Fruit fly (Drosophila melanogaster) whole organism, prepupa: ENCODE results near the gene Pex3.
A peak's percentile ranks its signal among the peaks of the same experiment; 100 is the strongest.

Experiments used
- CG10631 ChIP-seq: fragments of 200-800 bp; sonication (Bioruptor generic); optimal IDR thresholded peaks from 2 replicates; lab custom pipeline; 2016; ENCODE audit warnings: missing biosample characterization, missing genetic modification characterization
- CG11762 ChIP-seq: fragments of 200-800 bp; sonication (Bioruptor generic); optimal IDR thresholded peaks from 3 replicates; lab custom pipeline; 2016; ENCODE audit warnings: missing biosample characterization, missing genetic modification characterization; ENCODE audit not compliant: insufficient read depth
- CG11902 ChIP-seq: fragments of 200-800 bp; sonication (Bioruptor generic); optimal IDR thresholded peaks from 3 replicates; lab custom pipeline; 2016; ENCODE audit warnings: missing biosample characterization, missing genetic modification characterization
- CG15336 ChIP-seq: fragments of 200-800 bp; sonication (Bioruptor generic); IDR thresholded peaks from 2 replicates; pipeline ENCODE4 v1.3.6; 2022; ENCODE audit warnings: missing biosample characterization, missing genetic modification characterization
- CG16779 ChIP-seq: fragments of 200-800 bp; sonication (Bioruptor generic); optimal IDR thresholded peaks from 3 replicates; lab custom pipeline; 2017; ENCODE audit warnings: missing biosample characterization, mild to moderate bottlenecking, missing genetic modification characterization
- CG3032 ChIP-seq: fragments of 200-800 bp; optimal IDR thresholded peaks from 2 replicates; lab custom pipeline; 2019; ENCODE audit warnings: missing biosample characterization, mild to moderate bottlenecking, missing genetic modification characterization, moderate library complexity
- CG31627 ChIP-seq: fragments of 200-800 bp; sonication (Bioruptor generic); optimal IDR thresholded peaks from 3 replicates; lab custom pipeline; 2016; ENCODE audit warnings: missing biosample characterization, missing genetic modification characterization
- CG32006 ChIP-seq: fragments of 200-800 bp; sonication (Bioruptor generic); optimal IDR thresholded peaks from 3 replicates; lab custom pipeline; 2017; ENCODE audit warnings: missing biosample characterization, mild to moderate bottlenecking, missing genetic modification characterization
- CG34406 ChIP-seq: fragments of 200-800 bp; sonication (Bioruptor generic); optimal IDR thresholded peaks from 3 replicates; lab custom pipeline; 2016; ENCODE audit warnings: missing biosample characterization, missing genetic modification characterization
- CG3919 ChIP-seq: fragments of 200-800 bp; sonication (Bioruptor generic); optimal IDR thresholded peaks from 3 replicates; lab custom pipeline; 2016; ENCODE audit warnings: missing biosample characterization, missing genetic modification characterization
- CG6163 ChIP-seq: fragments of 200-800 bp; sonication (Bioruptor generic); IDR thresholded peaks from 3 replicates; pipeline ENCODE4 v1.3.6; 2022; ENCODE audit warnings: missing biosample characterization, missing genetic modification characterization
- CG6276 ChIP-seq: fragments of 200-800 bp; sonication (Bioruptor generic); optimal IDR thresholded peaks from 2 replicates; lab custom pipeline; 2017; ENCODE audit warnings: missing biosample characterization, mild to moderate bottlenecking, missing genetic modification characterization
- CG6792 ChIP-seq: fragments of 200-800 bp; sonication (Bioruptor generic); optimal IDR thresholded peaks from 3 replicates; lab custom pipeline; 2016; ENCODE audit warnings: missing biosample characterization, missing genetic modification characterization
- CG6808 ChIP-seq: fragments of 200-800 bp; sonication (Bioruptor generic); optimal IDR thresholded peaks from 3 replicates; lab custom pipeline; 2017; ENCODE audit warnings: missing biosample characterization, missing genetic modification characterization, mild to moderate bottlenecking, moderate library complexity, missing genetic modification reagents
- CG6854 ChIP-seq: fragments of 200-800 bp; sonication (Bioruptor generic); optimal IDR thresholded peaks from 2 replicates; lab custom pipeline; 2017; ENCODE audit warnings: missing biosample characterization, mild to moderate bottlenecking, missing genetic modification characterization
- CG7368 ChIP-seq: fragments of 200-800 bp; sonication (Bioruptor generic); optimal IDR thresholded peaks from 3 replicates; lab custom pipeline; 2016; ENCODE audit warnings: missing biosample characterization, missing genetic modification characterization
- CG8319 ChIP-seq: fragments of 200-800 bp; sonication (Bioruptor generic); optimal IDR thresholded peaks from 3 replicates; lab custom pipeline; 2016; ENCODE audit warnings: missing biosample characterization, missing genetic modification characterization
- CG8632 ChIP-seq: fragments of 200-800 bp; sonication (Bioruptor generic); optimal IDR thresholded peaks from 3 replicates; lab custom pipeline; 2016; ENCODE audit warnings: missing biosample characterization, missing genetic modification characterization
- Eip75B ChIP-seq: fragments of 200-800 bp; sonication (Bioruptor generic); optimal IDR thresholded peaks from 3 replicates; lab custom pipeline; 2016; ENCODE audit warnings: missing biosample characterization, missing genetic modification characterization
- Eip78C ChIP-seq: fragments of 200-800 bp; sonication (Bioruptor generic); peaks from one replicate; lab custom pipeline; 2016; ENCODE audit warnings: missing biosample characterization, missing genetic modification characterization
- Ets21C ChIP-seq: fragments of 200-800 bp; sonication (Bioruptor generic); optimal IDR thresholded peaks from 3 replicates; lab custom pipeline; 2016; ENCODE audit warnings: missing biosample characterization, missing genetic modification characterization
- Ets96B ChIP-seq: fragments of 200-800 bp; optimal IDR thresholded peaks from 2 replicates; lab custom pipeline; 2019; ENCODE audit warnings: missing biosample characterization, mild to moderate bottlenecking, missing genetic modification characterization, moderate library complexity
- Gug ChIP-seq: fragments of 200-800 bp; sonication (Bioruptor generic); IDR thresholded peaks from 2 replicates; pipeline ENCODE4 v1.3.6; 2022; ENCODE audit warnings: missing biosample characterization, missing genetic modification characterization
- Hr38 ChIP-seq: sonication (Bioruptor generic); optimal IDR thresholded peaks from 2 replicates; lab custom pipeline; 2016; ENCODE audit warnings: missing biosample characterization, missing genetic modification characterization
- Hr39 ChIP-seq: fragments of 200-800 bp; sonication (Bioruptor generic); optimal IDR thresholded peaks from 2 replicates; lab custom pipeline; 2016; ENCODE audit warnings: missing biosample characterization, missing genetic modification characterization
- Met ChIP-seq: fragments of 200-800 bp; sonication (Bioruptor generic); optimal IDR thresholded peaks from 3 replicates; lab custom pipeline; 2016; ENCODE audit warnings: missing biosample characterization, missing genetic modification characterization
- OdsH ChIP-seq: fragments of 200-800 bp; sonication (Bioruptor generic); optimal IDR thresholded peaks from 3 replicates; lab custom pipeline; 2016; ENCODE audit warnings: missing biosample characterization, missing genetic modification characterization
- Smox ChIP-seq: fragments of 200-800 bp; sonication (Bioruptor generic); optimal IDR thresholded peaks from 3 replicates; lab custom pipeline; 2016; ENCODE audit warnings: missing biosample characterization, missing genetic modification characterization
- Sox102F ChIP-seq: fragments of 200-800 bp; sonication (Bioruptor generic); optimal IDR thresholded peaks from 2 replicates; lab custom pipeline; 2016; ENCODE audit warnings: missing biosample characterization, mild to moderate bottlenecking, missing genetic modification characterization
- achi ChIP-seq: fragments of 200-800 bp; sonication (Bioruptor generic); optimal IDR thresholded peaks from 3 replicates; lab custom pipeline; 2016; ENCODE audit warnings: missing biosample characterization, missing genetic modification characterization
- acj6 ChIP-seq: fragments of 200-800 bp; sonication (Bioruptor generic); optimal IDR thresholded peaks from 3 replicates; lab custom pipeline; 2016; ENCODE audit warnings: missing biosample characterization, missing genetic modification characterization
- cyc ChIP-seq: fragments of 200-800 bp; sonication (Bioruptor generic); optimal IDR thresholded peaks from 3 replicates; lab custom pipeline; 2016; ENCODE audit warnings: missing biosample characterization, missing genetic modification characterization
- dac ChIP-seq: fragments of 200-800 bp; sonication (Bioruptor generic); optimal IDR thresholded peaks from 2 replicates; lab custom pipeline; 2017; ENCODE audit warnings: missing biosample characterization, mild to moderate bottlenecking, missing genetic modification characterization
- dsx ChIP-seq: fragments of 200-800 bp; optimal IDR thresholded peaks from 3 replicates; lab custom pipeline; 2019; ENCODE audit warnings: missing biosample characterization, mild to moderate bottlenecking, missing genetic modification characterization, moderate library complexity; ENCODE audit not compliant: poor library complexity, severe bottlenecking
- eg ChIP-seq: fragments of 200-800 bp; sonication (Bioruptor generic); IDR thresholded peaks from 3 replicates; pipeline ENCODE4 v1.3.6; 2022; ENCODE audit warnings: missing biosample characterization, missing genetic modification characterization
- esn ChIP-seq: fragments of 200-800 bp; sonication (Bioruptor generic); optimal IDR thresholded peaks from 2 replicates; lab custom pipeline; 2016; ENCODE audit warnings: missing biosample characterization, mild to moderate bottlenecking, missing genetic modification characterization, moderate library complexity
- fd59A ChIP-seq: fragments of 200-800 bp; sonication (Bioruptor generic); optimal IDR thresholded peaks from 2 replicates; lab custom pipeline; 2017; ENCODE audit warnings: missing biosample characterization, mild to moderate bottlenecking, missing genetic modification characterization, missing genetic modification reagents
- fkh ChIP-seq: fragments of 200-800 bp; sonication (Bioruptor generic); optimal IDR thresholded peaks from 3 replicates; lab custom pipeline; 2017; ENCODE audit warnings: missing biosample characterization, mild to moderate bottlenecking, missing genetic modification characterization, moderate library complexity
- lz ChIP-seq: fragments of 200-800 bp; sonication (Bioruptor generic); optimal IDR thresholded peaks from 3 replicates; lab custom pipeline; 2016; ENCODE audit warnings: missing biosample characterization, missing genetic modification characterization
- net ChIP-seq: fragments of 200-800 bp; sonication (Bioruptor generic); optimal IDR thresholded peaks from 3 replicates; lab custom pipeline; 2016; ENCODE audit warnings: missing biosample characterization, missing genetic modification characterization
- pdm3 ChIP-seq: fragments of 200-800 bp; sonication (Bioruptor generic); optimal IDR thresholded peaks from 3 replicates; lab custom pipeline; 2016; ENCODE audit warnings: missing biosample characterization, missing genetic modification characterization
- salr ChIP-seq, 2 experiments: fragments of 200-800 bp; sonication (Bioruptor generic); optimal IDR thresholded peaks; 3 replicates each; lab custom pipeline; 2016 to 2018; ENCODE audit warnings: missing biosample characterization in 2 of 2, missing genetic modification characterization in 2 of 2, mild to moderate bottlenecking in 1 of 2
- svp ChIP-seq: fragments of 200-800 bp; sonication (Bioruptor generic); peaks from one replicate; lab custom pipeline; 2016; ENCODE audit warnings: missing biosample characterization, missing genetic modification characterization
- topi ChIP-seq: fragments of 200-800 bp; sonication (Bioruptor generic); optimal IDR thresholded peaks from 3 replicates; lab custom pipeline; 2016; ENCODE audit warnings: missing biosample characterization, missing genetic modification characterization
- vri ChIP-seq: fragments of 200-800 bp; sonication (Bioruptor generic); optimal IDR thresholded peaks from 3 replicates; lab custom pipeline; 2016; ENCODE audit warnings: missing biosample characterization, mild to moderate bottlenecking, missing genetic modification characterization

Pex3 gene

dm6 chr3L:15171769-15172403 is 27.7 kb downstream of the Pex3 start (continued):
- no peak for TF ChIP-seq cyc
- TF ChIP-seq CG11762 (GFP tag; lab: Kevin White, UChicago): no peak
- TF ChIP-seq CG6854 (GFP tag; lab: Kevin White, UChicago): no peak
- TF ChIP-seq, all 60 proteins: peak for 17

dm6 chr3L:15172404-15173055 is 28.4 kb downstream of the Pex3 start:
- no peak for TF ChIP-seq esn (GFP tag; lab: Kevin White, UChicago)
- no peak for TF ChIP-seq topi
- TF ChIP-seq cyc: no peak
- no peak for TF ChIP-seq Met (GFP tag; lab: Kevin White, UChicago)
- TF ChIP-seq Eip78C (GFP tag; lab: Kevin White, UChicago): peak; percentile 55
- no peak for TF ChIP-seq pdm3 (GFP tag; lab: Kevin White, UChicago)
- peak; percentile 10 for TF ChIP-seq CG32006 (GFP tag; lab: Kevin White, UChicago)
- no peak for TF ChIP-seq CG3919 (GFP tag; lab: Kevin White, UChicago)
- no peak for TF ChIP-seq CG6276 (GFP tag; lab: Kevin White, UChicago)
- no peak for TF ChIP-seq dac

- peak; percentile 16 for TF ChIP-seq pdm3 (GFP tag; lab: Kevin White, UChicago)
- peak; percentile 44 for TF ChIP-seq CG11902 (GFP tag; lab: Kevin White, UChicago)
- peak; percentile 87 for TF ChIP-seq Eip78C (GFP tag; lab: Kevin White, UChicago)
- peak; percentile 78 for TF ChIP-seq achi (GFP tag; lab: Kevin White, UChicago)
- peak; percentile 12 for TF ChIP-seq cyc
- peak; percentile 51 for TF ChIP-seq net (GFP tag; lab: Kevin White, UChicago)
- peak; percentile 48 for TF ChIP-seq CG3919 (GFP tag; lab: Kevin White, UChicago)
- peak; percentile 27 for TF ChIP-seq CG32006 (GFP tag; lab: Kevin White, UChicago)
- TF ChIP-seq Eip75B (GFP tag; lab: Kevin White, UChicago): peak; percentile 21
- no peak for TF ChIP-seq eg (GFP tag; lab: Robert Waterston, UW)
- TF ChIP-seq CG6163 (GFP tag; lab: Robert Waterston, UW): no peak
- TF ChIP-seq CG15336 (GFP tag; lab: Robert Waterston, UW): no peak
- no peak for TF ChIP-seq CG6276 (GFP tag; lab: Kevin White, UChicago)
- peak; percentile 72 for TF ChIP-seq acj6 (GFP tag; lab: Kevin White, UChicago)
- TF ChIP-seq Gug (GFP tag; lab: Robert Waterston, UW): no peak
- peak; percentile 22 for TF ChIP-seq Hr39 (GFP tag; lab: Kevin White, UChicago)
- peak; percentile 70 for TF ChIP-seq CG6792 (GFP tag; lab: Kevin White, UChicago)
- TF ChIP-seq CG16779: peak; percentile 46
- peak; percentile 81 for TF ChIP-seq CG3032 (tag; lab: Kevin White, UChicago)
- TF ChIP-seq Ets96B (tag; lab: Kevin White, UChicago): peak; percentile 91
- TF ChIP-seq CG6808 (GFP tag; lab: Kevin White, UChicago): peak; percentile 57
- peak; percentile 58 for TF ChIP-seq Met (GFP tag; lab: Kevin White, UChicago)
- peak; percentile 33 for TF ChIP-seq CG7368 (GFP tag; lab: Kevin White, UChicago)
- peak; percentile 42 for TF ChIP-seq topi
- peak; percentile 79 for TF ChIP-seq dsx (GFP tag; lab: Kevin White, UChicago)
- TF ChIP-seq Smox (GFP tag; lab: Kevin White, UChicago): peak; percentile 40
- TF ChIP-seq fkh (GFP tag; lab: Kevin White, UChicago): no peak
- no peak for TF ChIP-seq vri (GFP tag; lab: Kevin White, UChicago)
- TF ChIP-seq CG31627 (GFP tag; lab: Kevin White, UChicago): no peak
- TF ChIP-seq Ets21C (GFP tag; lab: Kevin White, UChicago): no peak
- TF ChIP-seq CG8319 (GFP tag; lab: Kevin White, UChicago): peak; percentile 41
- TF ChIP-seq fd59A (GFP tag; lab: Kevin White, UChicago): peak; percentile 50
- peak; percentile 80 for TF ChIP-seq CG34406 (GFP tag; lab: Kevin White, UChicago)
- TF ChIP-seq lz (GFP tag; lab: Kevin White, UChicago): no peak
- peak; percentile 80 for TF ChIP-seq CG10631 (GFP tag; lab: Kevin White, UChicago)
- TF ChIP-seq Hr38 (GFP tag; lab: Kevin White, UChicago): no peak
- TF ChIP-seq Sox102F (GFP tag; lab: Kevin White, UChicago): peak; percentile 19
- peak; percentile 3 to 7 for TF ChIP-seq salr (GFP tag; optimal IDR thresholded peaks at IDR 0.05; lab: Kevin White, UChicago)
- TF ChIP-seq dac: no peak
- TF ChIP-seq svp: peak; percentile 75
- TF ChIP-seq OdsH (GFP tag; lab: Kevin White, UChicago): peak; percentile 66
- TF ChIP-seq CG8632 (GFP tag; lab: Kevin White, UChicago): peak; percentile 78
Measured at dm6 chr3L:15174086-15174485, 29.9 kb downstream of the Pex3 start.
